Worm (Caenorhabditis elegans) whole organism, L3 larva: ENCODE measurements around the gene tsr-1.

Source experiments
- R02D3.7 ChIP-seq: fragments of 150-350 bp; optimal IDR thresholded peaks from 2 replicates; lab custom pipeline; 2014; ENCODE audit warnings: missing biosample characterization, missing genetic modification characterization
- aly-2 ChIP-seq: fragments of 150-350 bp; optimal IDR thresholded peaks from 2 replicates; lab custom pipeline; 2014; ENCODE audit warnings: missing biosample characterization, missing genetic modification characterization
- ama-1 ChIP-seq: fragments of 150-350 bp; optimal IDR thresholded peaks from 2 replicates; lab custom pipeline; 2018
- egl-27 ChIP-seq: sonication (generic microtip); optimal IDR thresholded peaks from 4 replicates; lab custom pipeline; 2017; ENCODE audit warnings: missing biosample characterization, missing genetic modification reagents, missing genetic modification characterization
- fkh-2 ChIP-seq: fragments of 150-350 bp; optimal IDR thresholded peaks from 2 replicates; lab custom pipeline; 2014; ENCODE audit warnings: missing biosample characterization, missing genetic modification reagents, missing genetic modification characterization
- lin-15B ChIP-seq: fragments of 150-350 bp; optimal IDR thresholded peaks from 2 replicates; lab custom pipeline; 2014; ENCODE audit warnings: missing biosample characterization, missing genetic modification characterization
- lin-39 ChIP-seq: fragments of 150-350 bp; optimal IDR thresholded peaks from 2 replicates; lab custom pipeline; 2018; ENCODE audit warnings: missing biosample characterization, missing genetic modification reagents, missing genetic modification characterization
- nhr-23 ChIP-seq: fragments of 150-350 bp; optimal IDR thresholded peaks from 2 replicates; lab custom pipeline; 2014; ENCODE audit warnings: missing biosample characterization, missing genetic modification reagents, missing genetic modification characterization
- nhr-76 ChIP-seq: fragments of 150-350 bp; sonication (generic microtip); optimal IDR thresholded peaks from 5 replicates; lab custom pipeline; 2014; ENCODE audit warnings: missing biosample characterization, missing genetic modification characterization
- skn-1 ChIP-seq: fragments of 150-350 bp; optimal IDR thresholded peaks from 2 replicates; lab custom pipeline; 2014; ENCODE audit warnings: missing biosample characterization, missing genetic modification characterization
- snpc-4 ChIP-seq: fragments of 150-350 bp; optimal IDR thresholded peaks from 2 replicates; lab custom pipeline; 2014; ENCODE audit warnings: missing biosample characterization, missing genetic modification characterization
- ztf-11 ChIP-seq: fragments of 150-350 bp; optimal IDR thresholded peaks from 2 replicates; lab custom pipeline; 2014; ENCODE audit warnings: missing biosample characterization, missing genetic modification characterization

DNA sequence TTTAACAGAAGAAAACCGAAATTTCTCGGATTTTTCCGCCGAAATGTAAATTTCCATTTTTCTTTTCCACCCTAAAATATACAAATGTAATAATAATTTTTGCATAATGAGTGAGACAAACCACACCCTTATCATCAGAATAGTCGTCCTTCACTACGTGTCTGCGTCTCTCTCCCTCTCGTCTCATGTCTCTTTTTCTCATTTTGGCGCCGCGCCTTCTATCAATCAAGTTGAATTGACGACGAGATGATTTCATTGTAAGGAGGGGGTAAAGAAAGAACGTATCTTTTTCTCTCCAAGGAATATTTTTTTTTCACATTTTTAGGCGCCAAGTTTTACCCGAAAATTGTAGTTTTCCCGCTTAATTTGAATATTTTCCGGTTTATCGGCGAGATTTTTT is 30.9 kb downstream of the tsr-1 start:
- TF ChIP-seq ztf-11 (tag; lab: Kevin White, UChicago) (no peak), skn-1 (tag; lab: Kevin White, UChicago) (no peak), snpc-4 (tag; lab: Kevin White, UChicago) (no peak), nhr-23 (peak; percentile 29), fkh-2 (tag; lab: Kevin White, UChicago) (no peak), nhr-76 (no peak), egl-27 (tag; lab: Kevin White, UChicago) (no peak), ama-1 (no peak), R02D3.7 (no peak), aly-2 (tag; lab: Kevin White, UChicago) (no peak), lin-39 (tag; lab: Kevin White, UChicago) (no peak), lin-15B (tag; lab: Kevin White, UChicago) (no peak)
